Fruit fly (Drosophila melanogaster): ENCODE measurements around the gene CG2698.

CG2698 gene

dm6 chr3R:7964751-7965319, 36.5 kb upstream of the CG2698 start (continued):
- TF ChIP-seq Gug (GFP tag; IDR thresholded peaks at IDR 0.05) (no peak), twi (tag; optimal IDR thresholded peaks at IDR 0.05) (no peak), CG8281 (tag; optimal IDR thresholded peaks at IDR 0.05) (peak; percentile 90), sqz (GFP tag; optimal IDR thresholded peaks at IDR 0.05) (no peak), CG11723 (GFP tag; optimal IDR thresholded peaks at IDR 0.05) (no peak), chinmo (GFP tag; IDR thresholded peaks at IDR 0.05; ENCODE audit: partially characterized antibody) (peak; percentile 67; the same call in 1 of the 4 replicates), B-H2 (GFP tag; optimal IDR thresholded peaks at IDR 0.05) (no peak), Bgb (GFP tag; IDR thresholded peaks at IDR 0.05; ENCODE audit: partially characterized antibody) (no peak), Nf-YA (GFP tag; IDR thresholded peaks at IDR 0.05) (no peak), zen (tag; optimal IDR thresholded peaks at IDR 0.05) (no peak), D19B (GFP tag; optimal IDR thresholded peaks at IDR 0.05) (peak; percentile 95), CG3726 (GFP tag; IDR thresholded peaks at IDR 0.05) (no peak), CG2129 (GFP tag; IDR thresholded peaks at IDR 0.05; ENCODE audit: partially characterized antibody) (no peak), Sry-β (GFP tag; optimal IDR thresholded peaks at IDR 0.05) (no peak), Atf-2 (GFP tag; optimal IDR thresholded peaks at IDR 0.05) (no peak), CG8290 (GFP tag; optimal IDR thresholded peaks at IDR 0.05) (no peak), CG8290 (tag; optimal IDR thresholded peaks at IDR 0.05) (no peak), sd (tag; optimal IDR thresholded peaks at IDR 0.05) (no peak), hth (optimal IDR thresholded peaks at IDR 0.05) (no peak), nau (GFP tag; optimal IDR thresholded peaks at IDR 0.05) (no peak), CG12659 (GFP tag; optimal IDR thresholded peaks at IDR 0.05) (no peak), MESR4 (GFP tag; optimal IDR thresholded peaks at IDR 0.05) (no peak), CG15479 (GFP tag; optimal IDR thresholded peaks at IDR 0.05) (peak; percentile 62), unc-4 (GFP tag; IDR thresholded peaks at IDR 0.05; ENCODE audit: partially characterized antibody) (no peak), zf30C (GFP tag; optimal IDR thresholded peaks at IDR 0.05) (no peak), CG12155 (GFP tag; optimal IDR thresholded peaks at IDR 0.05) (no peak), BEAF-32 (GFP tag; optimal IDR thresholded peaks at IDR 0.05) (no peak), peb (GFP tag; IDR thresholded peaks at IDR 0.05) (no peak), Blimp-1 (GFP tag; optimal IDR thresholded peaks at IDR 0.05) (no peak), az2 (GFP tag; optimal IDR thresholded peaks at IDR 0.05) (no peak), pita (GFP tag; optimal IDR thresholded peaks at IDR 0.05) (no peak), CG3995 (GFP tag; optimal IDR thresholded peaks at IDR 0.05) (no peak), tup (GFP tag; optimal IDR thresholded peaks at IDR 0.05) (no peak), en (GFP tag; optimal IDR thresholded peaks at IDR 0.05) (no peak), sisA (GFP tag; IDR thresholded peaks at IDR 0.05) (no peak), crol (GFP tag; IDR thresholded peaks at IDR 0.05) (peak; percentile 63; the same call in 1 of the 2 replicates), disco-r (GFP tag; optimal IDR thresholded peaks at IDR 0.05) (no peak), CG2712 (tag; optimal IDR thresholded peaks at IDR 0.05) (no peak), ci (GFP tag; IDR thresholded peaks at IDR 0.05) (no peak), lov (optimal IDR thresholded peaks at IDR 0.05) (no peak), lov (GFP tag; IDR thresholded peaks at IDR 0.05) (no peak), pfk (GFP tag; optimal IDR thresholded peaks at IDR 0.05) (no peak), CoRest (tag; optimal IDR thresholded peaks at IDR 0.05) (no peak), GATAe (GFP tag; conservative IDR thresholded peaks at IDR 0.05) (peak; percentile 63), Mad (GFP tag; optimal IDR thresholded peaks at IDR 0.05) (no peak), CG11504 (tag; optimal IDR thresholded peaks at IDR 0.05) (peak; percentile 82), grn (GFP tag; optimal IDR thresholded peaks at IDR 0.05) (peak; percentile 69), oc (tag; optimal IDR thresholded peaks at IDR 0.05) (no peak), Max (GFP tag; optimal IDR thresholded peaks at IDR 0.05) (no peak), Mrtf (GFP tag; IDR thresholded peaks at IDR 0.05) (no peak), Gsc (GFP tag; IDR thresholded peaks at IDR 0.05) (no peak)

All from whole organism, embryonic.